Fruit fly (Drosophila melanogaster) whole organism, embryonic: ENCODE measurements around the gene et.

Source experiments
- Blimp-1 ChIP-seq: fragments of 200-800 bp; sonication (Bioruptor generic); optimal IDR thresholded peaks from 3 replicates; lab custom pipeline; 2018; ENCODE audit warnings: missing biosample characterization, missing genetic modification characterization, mild to moderate bottlenecking, moderate library complexity, missing genetic modification reagents
- CG10209 ChIP-seq: fragments of 200-800 bp; sonication (Bioruptor generic); optimal IDR thresholded peaks from 3 replicates; lab custom pipeline; 2017; ENCODE audit warnings: missing biosample characterization, mild to moderate bottlenecking, missing genetic modification characterization, missing genetic modification reagents
- CG10543 ChIP-seq: fragments of 200-800 bp; sonication (Bioruptor generic); optimal IDR thresholded peaks from 3 replicates; lab custom pipeline; 2017; ENCODE audit warnings: missing biosample characterization, mild to moderate bottlenecking, missing genetic modification characterization, moderate library complexity
- CG15479 ChIP-seq: fragments of 200-800 bp; sonication (Bioruptor generic); optimal IDR thresholded peaks from 3 replicates; lab custom pipeline; 2019; ENCODE audit warnings: missing biosample characterization, mild to moderate bottlenecking, missing genetic modification characterization, moderate library complexity
- CG16813 ChIP-seq: fragments of 200-800 bp; sonication (Bioruptor generic); IDR thresholded peaks from 3 replicates; pipeline ENCODE4 v1.3.6; 2022; ENCODE audit warnings: missing biosample characterization, missing genetic modification characterization; ENCODE audit not compliant: partially characterized antibody
- CG17186 ChIP-seq: fragments of 200-800 bp; sonication (Bioruptor generic); optimal IDR thresholded peaks from 3 replicates; lab custom pipeline; 2017; ENCODE audit warnings: missing biosample characterization, missing genetic modification reagents, missing genetic modification characterization
- CG17829 ChIP-seq: fragments of 200-800 bp; optimal IDR thresholded peaks from 2 replicates; lab custom pipeline; 2019; ENCODE audit warnings: missing biosample characterization, mild to moderate bottlenecking, missing genetic modification characterization, moderate library complexity
- CG2678 ChIP-seq: fragments of 200-800 bp; sonication (Bioruptor generic); optimal IDR thresholded peaks from 3 replicates; lab custom pipeline; 2019; ENCODE audit warnings: missing biosample characterization, mild to moderate bottlenecking, missing genetic modification characterization, moderate library complexity
- CG34224 ChIP-seq: fragments of 200-800 bp; sonication (Bioruptor generic); IDR thresholded peaks from 3 replicates; pipeline ENCODE4 v1.3.6; 2022; ENCODE audit warnings: missing biosample characterization, missing genetic modification characterization; ENCODE audit not compliant: partially characterized antibody
- CG3726 ChIP-seq: fragments of 200-800 bp; sonication (Bioruptor generic); IDR thresholded peaks from 3 replicates; pipeline ENCODE4, ENCODE4 v1.3.6; 2022; ENCODE audit warnings: missing biosample characterization, missing genetic modification characterization
- CG3838 ChIP-seq: fragments of 200-800 bp; sonication (Bioruptor generic); optimal IDR thresholded peaks from 3 replicates; lab custom pipeline; 2016; ENCODE audit warnings: missing biosample characterization, missing genetic modification characterization
- CG4617 ChIP-seq: fragments of 200-800 bp; sonication (Bioruptor generic); optimal IDR thresholded peaks from 3 replicates; lab custom pipeline; 2016; ENCODE audit warnings: missing biosample characterization, missing genetic modification characterization, borderline replicate concordance
- CG6791 ChIP-seq: fragments of 200-800 bp; sonication (Bioruptor generic); IDR thresholded peaks from 3 replicates; pipeline ENCODE4 v1.3.6; 2022; ENCODE audit warnings: missing biosample characterization, missing genetic modification characterization; ENCODE audit not compliant: partially characterized antibody
- CG7786 ChIP-seq: fragments of 200-800 bp; sonication (Bioruptor generic); optimal IDR thresholded peaks from 2 replicates; lab custom pipeline; 2016; ENCODE audit warnings: missing biosample characterization, missing genetic modification characterization
- CG7839 ChIP-seq: fragments of 200-800 bp; sonication (Bioruptor generic); optimal IDR thresholded peaks from 3 replicates; lab custom pipeline; 2018; ENCODE audit warnings: missing biosample characterization, mild to moderate bottlenecking, missing genetic modification characterization, moderate library complexity
- CG9797 ChIP-seq: fragments of 200-800 bp; sonication (Bioruptor generic); optimal IDR thresholded peaks from 3 replicates; lab custom pipeline; 2018; ENCODE audit warnings: missing biosample characterization, mild to moderate bottlenecking, missing genetic modification characterization
- CG9932 ChIP-seq: fragments of 200-800 bp; sonication (Bioruptor generic); IDR thresholded peaks from 2 replicates; pipeline ENCODE4 v1.3.6; 2022; ENCODE audit warnings: missing biosample characterization, missing genetic modification characterization
- Dp ChIP-seq: fragments of 200-800 bp; sonication (Bioruptor generic); optimal IDR thresholded peaks from 2 replicates; lab custom pipeline; 2018; ENCODE audit warnings: missing biosample characterization, mild to moderate bottlenecking, missing genetic modification characterization, moderate library complexity
- Hmr ChIP-seq: fragments of 200-800 bp; sonication (Bioruptor generic); optimal IDR thresholded peaks from 3 replicates; lab custom pipeline; 2017; ENCODE audit warnings: mild to moderate bottlenecking, missing biosample characterization, missing genetic modification reagents, missing genetic modification characterization
- MBD-R2 ChIP-seq: fragments of 200-800 bp; sonication (Bioruptor generic); IDR thresholded peaks from 2 replicates; pipeline ENCODE4 v1.3.6; 2022; ENCODE audit warnings: missing biosample characterization, missing genetic modification characterization
- Meics ChIP-seq: fragments of 200-800 bp; sonication (Bioruptor generic); optimal IDR thresholded peaks from 2 replicates; lab custom pipeline; 2017; ENCODE audit warnings: missing biosample characterization, mild to moderate bottlenecking, missing genetic modification characterization
- Mrtf ChIP-seq: fragments of 200-800 bp; sonication (Bioruptor generic); IDR thresholded peaks from 3 replicates; pipeline ENCODE4 v1.3.6; 2022; ENCODE audit warnings: missing biosample characterization, missing genetic modification characterization
- NFAT ChIP-seq: fragments of 200-800 bp; sonication (Bioruptor generic); IDR thresholded peaks from 2 replicates; pipeline ENCODE4 v1.3.6; 2022; ENCODE audit warnings: missing biosample characterization, missing genetic modification characterization
- NfI ChIP-seq: fragments of 200-800 bp; sonication (Bioruptor generic); optimal IDR thresholded peaks from 3 replicates; lab custom pipeline; 2018; ENCODE audit warnings: missing biosample characterization, mild to moderate bottlenecking, missing genetic modification characterization, moderate library complexity
- Rfx ChIP-seq: fragments of 200-800 bp; sonication (Bioruptor generic); IDR thresholded peaks from 2 replicates; pipeline ENCODE4 v1.3.6; 2022; ENCODE audit warnings: missing biosample characterization, missing genetic modification characterization
- Sry-δ ChIP-seq: fragments of 200-800 bp; sonication (Bioruptor generic); optimal IDR thresholded peaks from 2 replicates; lab custom pipeline; 2016; ENCODE audit warnings: missing biosample characterization, missing genetic modification characterization
- ara ChIP-seq: fragments of 200-800 bp; sonication (Bioruptor generic); IDR thresholded peaks from 2 replicates; pipeline ENCODE4 v1.3.6; 2022; ENCODE audit warnings: missing biosample characterization, missing genetic modification characterization
- btn ChIP-seq: fragments of 200-800 bp; sonication (Bioruptor generic); optimal IDR thresholded peaks from 2 replicates; lab custom pipeline; 2016; ENCODE audit warnings: missing biosample characterization, missing genetic modification characterization
- dan ChIP-seq: fragments of 200-800 bp; sonication (Bioruptor generic); IDR thresholded peaks from 2 replicates; pipeline ENCODE4 v1.3.6; 2022; ENCODE audit warnings: missing biosample characterization, missing genetic modification characterization
- dimm ChIP-seq: fragments of 200-800 bp; sonication (Bioruptor generic); IDR thresholded peaks from 2 replicates; pipeline ENCODE4 v1.3.6; 2022; ENCODE audit warnings: missing biosample characterization, missing genetic modification characterization
- ewg ChIP-seq: fragments of 200-800 bp; sonication (Bioruptor generic); optimal IDR thresholded peaks from 3 replicates; lab custom pipeline; 2017; ENCODE audit warnings: mild to moderate bottlenecking, missing biosample characterization, missing genetic modification reagents, missing genetic modification characterization
- gcm ChIP-seq: fragments of 200-800 bp; sonication (Bioruptor generic); optimal IDR thresholded peaks from 2 replicates; lab custom pipeline; 2019; ENCODE audit warnings: missing biosample characterization, mild to moderate bottlenecking, missing genetic modification characterization, moderate library complexity
- gsb-n ChIP-seq: fragments of 200-800 bp; sonication (Bioruptor generic); optimal IDR thresholded peaks from 3 replicates; lab custom pipeline; 2018; ENCODE audit warnings: missing biosample characterization, mild to moderate bottlenecking, missing genetic modification characterization
- gt ChIP-seq: fragments of 200-800 bp; sonication (Bioruptor generic); IDR thresholded peaks from 2 replicates; pipeline ENCODE4 v1.3.6; 2022; ENCODE audit warnings: missing biosample characterization, missing genetic modification characterization
- her ChIP-seq: fragments of 200-800 bp; sonication (Bioruptor generic); optimal IDR thresholded peaks from 2 replicates; lab custom pipeline; 2016; ENCODE audit warnings: missing biosample characterization, missing genetic modification characterization
- knrl ChIP-seq: fragments of 200-800 bp; sonication (Bioruptor generic); IDR thresholded peaks from 3 replicates; pipeline ENCODE4 v1.3.6; 2022; ENCODE audit warnings: missing biosample characterization, missing genetic modification characterization; ENCODE audit not compliant: partially characterized antibody
- lab ChIP-seq: fragments of 200-800 bp; sonication (Bioruptor generic); optimal IDR thresholded peaks from 3 replicates; lab custom pipeline; 2017; ENCODE audit warnings: missing biosample characterization, missing genetic modification characterization, mild to moderate bottlenecking, moderate library complexity, missing genetic modification reagents
- lov ChIP-seq, 2 experiments: fragments of 200-800 bp in 1 of 2; fragments of >200 bp in 1 of 2; sonication (Bioruptor generic) in 1 of 2; IDR thresholded peaks in 1 of 2; optimal IDR thresholded peaks in 1 of 2; 2 replicates in 1 of 2; 3 replicates in 1 of 2; pipeline versions ENCODE4 v1.3.6 to Lab custom; 2017 to 2022; ENCODE audit warnings: missing biosample characterization in 1 of 2, missing genetic modification characterization in 1 of 2
- mirr ChIP-seq: fragments of 200-800 bp; sonication (Bioruptor generic); optimal IDR thresholded peaks from 3 replicates; lab custom pipeline; 2018; ENCODE audit warnings: missing biosample characterization, mild to moderate bottlenecking, missing genetic modification characterization
- mld ChIP-seq: fragments of 200-800 bp; sonication (Bioruptor generic); IDR thresholded peaks from 3 replicates; pipeline ENCODE4 v1.3.6; 2022; ENCODE audit warnings: missing biosample characterization, missing genetic modification characterization; ENCODE audit not compliant: partially characterized antibody
- pfk ChIP-seq: fragments of 200-800 bp; sonication (Bioruptor generic); optimal IDR thresholded peaks from 2 replicates; lab custom pipeline; 2018; ENCODE audit warnings: missing biosample characterization, mild to moderate bottlenecking, missing genetic modification characterization, moderate library complexity
- phol ChIP-seq: fragments of 200-800 bp; sonication (Bioruptor generic); optimal IDR thresholded peaks from 3 replicates; lab custom pipeline; 2018; ENCODE audit warnings: missing biosample characterization, mild to moderate bottlenecking, missing genetic modification characterization, moderate library complexity
- pzg ChIP-seq: fragments of 200-800 bp; sonication (Bioruptor generic); optimal IDR thresholded peaks from 3 replicates; lab custom pipeline; 2018; ENCODE audit warnings: missing biosample characterization, mild to moderate bottlenecking, missing genetic modification characterization, moderate library complexity
- row ChIP-seq: fragments of 200-800 bp; sonication (Bioruptor generic); IDR thresholded peaks from 3 replicates; pipeline ENCODE4 v1.3.6; 2022; ENCODE audit warnings: missing biosample characterization, missing genetic modification characterization
- sob ChIP-seq: fragments of 200-800 bp; sonication (Bioruptor generic); IDR thresholded peaks from 2 replicates; pipeline ENCODE4 v1.3.6; 2022; ENCODE audit warnings: missing biosample characterization, missing genetic modification characterization
- ssp ChIP-seq: fragments of 200-800 bp; sonication (Bioruptor generic); IDR thresholded peaks from 2 replicates; pipeline ENCODE4 v1.3.6; 2022; ENCODE audit warnings: missing biosample characterization, missing genetic modification characterization
- ttk ChIP-seq: fragments of 200-800 bp; sonication (Bioruptor generic); IDR thresholded peaks from 2 replicates; pipeline ENCODE4 v2.1.2; 2022; ENCODE audit warnings: missing biosample characterization, missing genetic modification characterization
- unc-4 ChIP-seq: fragments of 200-800 bp; sonication (Bioruptor generic); IDR thresholded peaks from 2 replicates; pipeline ENCODE4 v1.3.6; 2022; ENCODE audit warnings: missing biosample characterization, missing genetic modification characterization; ENCODE audit not compliant: partially characterized antibody
- vvl ChIP-seq: fragments of 200-800 bp; sonication (Bioruptor generic); IDR thresholded peaks from 2 replicates; pipeline ENCODE4 v1.3.6; 2022; ENCODE audit warnings: missing biosample characterization, missing genetic modification characterization

The et gene

dm6 chrX:19622924-19623323 is 52.8 kb downstream of the et start, which contains the start of the genes Naa20A and MKP-4 (continued):
- TF ChIP-seq pzg (peak; percentile 77), row (GFP tag; lab: Robert Waterston, UW) (peak; percentile 28; the same call in 1 of the 3 replicates), sob (GFP tag; lab: Robert Waterston, UW) (0 out of 2 replicates have a peak, but pooled peaks have one; percentile 14), lov (optimal IDR thresholded peaks at IDR 0.05; lab: Kevin White, UChicago) (no peak), lov (GFP tag; IDR thresholded peaks at IDR 0.05; lab: Robert Waterston, UW) (no peak), MBD-R2 (GFP tag; lab: Robert Waterston, UW) (peak; percentile 95), ttk (no peak), Hmr (GFP tag; lab: Kevin White, UChicago) (no peak), btn (GFP tag; lab: Kevin White, UChicago) (no peak), CG9797 (GFP tag; lab: Kevin White, UChicago) (peak; percentile 83), CG17186 (GFP tag; lab: Kevin White, UChicago) (peak; percentile 75), lab (GFP tag; lab: Kevin White, UChicago) (no peak), CG7839 (tag; lab: Kevin White, UChicago) (no peak), Meics (GFP tag; lab: Kevin White, UChicago) (no peak), ssp (GFP tag; lab: Robert Waterston, UW) (peak; percentile 15; the same call in 1 of the 2 replicates), vvl (GFP tag; lab: Robert Waterston, UW) (no peak), CG16813 (GFP tag; lab: Robert Waterston, UW) (peak; percentile 68), CG2678 (no peak), dan (no peak), CG3838 (no peak), CG6791 (GFP tag; lab: Robert Waterston, UW) (peak; percentile 68), CG4617 (GFP tag; lab: Kevin White, UChicago) (peak; percentile 52), CG10543 (GFP tag; lab: Kevin White, UChicago) (no peak), dimm (GFP tag; lab: Robert Waterston, UW) (no peak), gsb-n (no peak), ara (GFP tag; lab: Robert Waterston, UW) (no peak), mld (GFP tag; lab: Robert Waterston, UW) (peak; percentile 76; the same call in 2 of the 3 replicates), CG34224 (GFP tag; lab: Robert Waterston, UW) (peak; percentile 70), CG3726 (GFP tag; lab: Robert Waterston, UW) (no peak), CG17829 (tag; lab: Kevin White, UChicago) (peak; percentile 5), ewg (GFP tag; lab: Kevin White, UChicago) (peak; percentile 7), NfI (GFP tag; lab: Kevin White, UChicago) (no peak), mirr (no peak), CG9932 (GFP tag; lab: Robert Waterston, UW) (peak; percentile 35; the same call in 1 of the 2 replicates), her (GFP tag; lab: Kevin White, UChicago) (peak; percentile 38), CG10209 (no peak), Sry-δ (GFP tag; lab: Kevin White, UChicago) (peak; percentile 91), CG15479 (no peak), Dp (GFP tag; lab: Kevin White, UChicago) (peak; percentile 49), knrl (GFP tag; lab: Robert Waterston, UW) (peak; percentile 68), unc-4 (GFP tag; lab: Robert Waterston, UW) (peak; percentile 76), CG7786 (GFP tag; lab: Kevin White, UChicago) (no peak), NFAT (GFP tag; lab: Robert Waterston, UW) (0 out of 2 replicates have a peak, but pooled peaks have one; percentile 14), Rfx (GFP tag; lab: Robert Waterston, UW) (no peak), pfk (GFP tag; lab: Kevin White, UChicago) (peak; percentile 23), gt (GFP tag; lab: Robert Waterston, UW) (no peak), gcm (GFP tag; lab: Kevin White, UChicago) (no peak), phol (tag; lab: Kevin White, UChicago) (peak; percentile 12), Blimp-1 (GFP tag; lab: Kevin White, UChicago) (no peak), Mrtf (GFP tag; lab: Robert Waterston, UW) (no peak)
